Worm (Caenorhabditis elegans): ENCODE results near the gene ape-1.

DNA sequence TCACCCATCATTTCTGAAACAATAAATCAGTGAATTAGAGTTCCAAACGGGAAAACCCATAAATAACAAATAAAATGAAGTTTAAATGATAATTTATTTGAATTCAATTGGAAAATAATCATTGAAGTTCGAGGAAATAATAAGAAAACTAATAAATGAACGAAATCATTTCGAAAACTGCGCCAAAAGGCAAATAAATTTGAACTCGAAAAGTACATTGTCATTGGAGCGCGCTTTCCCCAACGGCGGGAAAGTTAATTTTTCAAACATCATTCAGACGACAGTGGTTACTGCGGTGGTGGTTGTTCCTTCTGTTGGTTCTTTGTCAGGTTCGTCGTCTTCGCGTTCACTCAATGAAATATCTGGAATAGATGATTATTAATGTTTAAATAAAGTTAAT, 57.7 kb downstream of the ape-1 start, which contains the start of gene npp-22:
- TF ChIP-seq sea-2 (GFP tag; optimal IDR thresholded peaks at IDR 0.05), result no peak
- no peak for TF ChIP-seq unc-62 (GFP tag; optimal IDR thresholded peaks at IDR 0.05)
- TF ChIP-seq fkh-10 (GFP tag; optimal IDR thresholded peaks at IDR 0.05), result no peak
- no peak for TF ChIP-seq ztf-11 (tag; optimal IDR thresholded peaks at IDR 0.05)
- no peak for TF ChIP-seq zag-1 (tag; optimal IDR thresholded peaks at IDR 0.05)
- TF ChIP-seq mml-1 (tag; optimal IDR thresholded peaks at IDR 0.05), result no peak
- TF ChIP-seq nhr-237 (tag; optimal IDR thresholded peaks at IDR 0.05), result no peak
- TF ChIP-seq nhr-77 (tag; optimal IDR thresholded peaks at IDR 0.05), result no peak
- TF ChIP-seq ceh-9 (tag; optimal IDR thresholded peaks at IDR 0.05), result no peak
- no peak for TF ChIP-seq unc-39 (tag; optimal IDR thresholded peaks at IDR 0.05)
- no peak for TF ChIP-seq ceh-82 (tag; optimal IDR thresholded peaks at IDR 0.05)
- no peak for TF ChIP-seq hmg-11 (tag; optimal IDR thresholded peaks at IDR 0.05)
- TF ChIP-seq nhr-12 (tag; optimal IDR thresholded peaks at IDR 0.05), result no peak

Measured in whole organism, L3 larva.